Worm (Caenorhabditis elegans): ENCODE results near the gene nduf-11.

The nduf-11 gene

ce11 chrII:11297217-11297738 is 48.1 kb downstream of the nduf-11 start, which contains the start of gene saps-1:
Gene saps-1 (plus strand): TSS chrII:11297688.
- TF ChIP-seq hnd-1 (tag; optimal IDR thresholded peaks at IDR 0.05) (no peak), aly-1 (tag; optimal IDR thresholded peaks at IDR 0.05) (no peak), ceh-13 (GFP tag; optimal IDR thresholded peaks at IDR 0.05) (no peak), tra-4 (tag; optimal IDR thresholded peaks at IDR 0.05) (no peak), flt-1 (GFP tag; IDR thresholded peaks at IDR 0.05) (no peak), B0310.2 (tag; optimal IDR thresholded peaks at IDR 0.05) (no peak), pes-1 (GFP tag; IDR thresholded peaks at IDR 0.05) (no peak), ceh-36 (tag; optimal IDR thresholded peaks at IDR 0.05) (no peak), hmg-4 (GFP tag; optimal IDR thresholded peaks at IDR 0.05) (no peak), hmbx-1 (tag; optimal IDR thresholded peaks at IDR 0.05) (no peak), tbx-11 (GFP tag; IDR thresholded peaks at IDR 0.05) (no peak), scrt-1 (GFP tag; IDR thresholded peaks at IDR 0.05) (no peak), sea-1 (GFP tag; conservative IDR thresholded peaks at IDR 0.05) (no peak), F13C5.2 (tag; optimal IDR thresholded peaks at IDR 0.05) (no peak)
